Fruit fly (Drosophila melanogaster) whole organism, embryonic: ENCODE measurements around the gene CG6983.
A peak's percentile ranks its signal among the peaks of the same experiment; 100 is the strongest.

Source experiments
- Atf-2 ChIP-seq: fragments of 200-800 bp; sonication (Bioruptor generic); optimal IDR thresholded peaks from 2 replicates; lab custom pipeline; 2016; ENCODE audit warnings: missing biosample characterization, missing genetic modification characterization
- CG10209 ChIP-seq: fragments of 200-800 bp; sonication (Bioruptor generic); optimal IDR thresholded peaks from 3 replicates; lab custom pipeline; 2017; ENCODE audit warnings: missing biosample characterization, mild to moderate bottlenecking, missing genetic modification characterization, missing genetic modification reagents
- CG11695 ChIP-seq: fragments of 200-800 bp; sonication (Bioruptor generic); IDR thresholded peaks from 3 replicates; pipeline ENCODE4 v1.3.6; 2022; ENCODE audit warnings: missing biosample characterization, missing genetic modification characterization
- CG12236 ChIP-seq: fragments of 200-800 bp; sonication (Bioruptor generic); optimal IDR thresholded peaks from 2 replicates; lab custom pipeline; 2016; ENCODE audit warnings: missing biosample characterization, missing genetic modification characterization
- CG12391 ChIP-seq: fragments of 200-800 bp; sonication (Bioruptor generic); optimal IDR thresholded peaks from 3 replicates; lab custom pipeline; 2018; ENCODE audit warnings: missing biosample characterization, mild to moderate bottlenecking, missing genetic modification characterization, moderate library complexity
- CG1602 ChIP-seq: fragments of 200-800 bp; sonication (Bioruptor generic); optimal IDR thresholded peaks from 3 replicates; lab custom pipeline; 2016; ENCODE audit warnings: missing biosample characterization, missing genetic modification characterization
- CG17186 ChIP-seq: fragments of 200-800 bp; sonication (Bioruptor generic); optimal IDR thresholded peaks from 3 replicates; lab custom pipeline; 2017; ENCODE audit warnings: missing biosample characterization, missing genetic modification reagents, missing genetic modification characterization
- CG17361 ChIP-seq: fragments of 200-800 bp; sonication (Bioruptor generic); IDR thresholded peaks from 3 replicates; pipeline ENCODE4 v1.3.6; 2022; ENCODE audit warnings: missing biosample characterization, missing genetic modification characterization
- CG18011 ChIP-seq: fragments of 200-800 bp; sonication (Bioruptor generic); optimal IDR thresholded peaks from 2 replicates; lab custom pipeline; 2017; ENCODE audit warnings: missing biosample characterization, missing genetic modification characterization, mild to moderate bottlenecking, moderate library complexity, missing genotype
- CG18599 ChIP-seq: fragments of 200-800 bp; sonication (Bioruptor generic); optimal IDR thresholded peaks from 3 replicates; lab custom pipeline; 2017; ENCODE audit warnings: missing biosample characterization, missing genetic modification characterization, mild to moderate bottlenecking, moderate library complexity, missing genetic modification reagents
- CG30431 ChIP-seq: fragments of 200-800 bp; sonication (Bioruptor generic); optimal IDR thresholded peaks from 2 replicates; lab custom pipeline; 2017; ENCODE audit warnings: missing biosample characterization, missing genetic modification characterization
- CG32772 ChIP-seq: fragments of 200-800 bp; sonication (Bioruptor generic); IDR thresholded peaks from 2 replicates; pipeline ENCODE4 v1.3.6; 2022; ENCODE audit warnings: missing biosample characterization, missing genetic modification characterization
- CG4360 ChIP-seq: fragments of 200-800 bp; sonication (Bioruptor generic); IDR thresholded peaks from 2 replicates; pipeline ENCODE4 v1.3.6; 2022; ENCODE audit warnings: missing biosample characterization, missing genetic modification characterization
- CG5180 ChIP-seq: fragments of 200-800 bp; sonication (Bioruptor generic); optimal IDR thresholded peaks from 3 replicates; lab custom pipeline; 2017; ENCODE audit warnings: missing biosample characterization, missing genetic modification characterization, mild to moderate bottlenecking, moderate library complexity, missing genetic modification reagents
- CG6765 ChIP-seq: fragments of 200-800 bp; sonication (Bioruptor generic); optimal IDR thresholded peaks from 3 replicates; lab custom pipeline; 2017; ENCODE audit warnings: missing biosample characterization, mild to moderate bottlenecking, missing genetic modification characterization
- CG6854 ChIP-seq: fragments of 200-800 bp; sonication (Bioruptor generic); optimal IDR thresholded peaks from 3 replicates; lab custom pipeline; 2017; ENCODE audit warnings: missing biosample characterization, mild to moderate bottlenecking, missing genetic modification characterization
- CG7556 ChIP-seq: fragments of 200-800 bp; sonication (Bioruptor generic); optimal IDR thresholded peaks from 2 replicates; lab custom pipeline; 2017; ENCODE audit warnings: missing biosample characterization, mild to moderate bottlenecking, missing genetic modification characterization
- CG9437 ChIP-seq: fragments of 200-800 bp; sonication (Bioruptor generic); optimal IDR thresholded peaks from 2 replicates; lab custom pipeline; 2018; ENCODE audit warnings: missing biosample characterization, mild to moderate bottlenecking, missing genetic modification characterization
- CG9932 ChIP-seq: fragments of 200-800 bp; sonication (Bioruptor generic); IDR thresholded peaks from 2 replicates; pipeline ENCODE4 v1.3.6; 2022; ENCODE audit warnings: missing biosample characterization, missing genetic modification characterization
- Camta ChIP-seq: fragments of 200-800 bp; sonication (Bioruptor generic); optimal IDR thresholded peaks from 2 replicates; lab custom pipeline; 2016; ENCODE audit warnings: missing biosample characterization, missing genetic modification characterization
- CoRest ChIP-seq: fragments of 200-800 bp; sonication (Bioruptor generic); optimal IDR thresholded peaks from 3 replicates; lab custom pipeline; 2018; ENCODE audit warnings: missing biosample characterization, mild to moderate bottlenecking, missing genetic modification characterization, moderate library complexity
- Deaf1 ChIP-seq: fragments of 200-800 bp; optimal IDR thresholded peaks from 3 replicates; lab custom pipeline; 2019; ENCODE audit warnings: missing biosample characterization, mild to moderate bottlenecking, missing genetic modification characterization, moderate library complexity
- Dip3 ChIP-seq: fragments of 200-800 bp; sonication (Bioruptor generic); optimal IDR thresholded peaks from 3 replicates; lab custom pipeline; 2016; ENCODE audit warnings: missing biosample characterization, missing genetic modification characterization
- Eip74EF ChIP-seq, 2 experiments: fragments of 200-800 bp in 1 of 2; fragments of >200 bp in 1 of 2; sonication (Bioruptor generic) in 1 of 2; optimal IDR thresholded peaks; 2 replicates each; lab custom pipeline; 2017 to 2019; ENCODE audit warnings: missing biosample characterization in 2 of 2, missing genetic modification characterization in 2 of 2, mild to moderate bottlenecking in 1 of 2, moderate library complexity in 1 of 2
- H15 ChIP-seq: fragments of 200-800 bp; sonication (Bioruptor generic); IDR thresholded peaks from 3 replicates; pipeline ENCODE4 v1.3.6; 2022; ENCODE audit warnings: missing biosample characterization, missing genetic modification characterization
- HHEX ChIP-seq: fragments of 200-800 bp; sonication (Bioruptor generic); optimal IDR thresholded peaks from 3 replicates; lab custom pipeline; 2017; ENCODE audit warnings: missing biosample characterization, mild to moderate bottlenecking, missing genetic modification characterization, missing genetic modification reagents
- Nf-YA ChIP-seq: fragments of 200-800 bp; sonication (Bioruptor generic); IDR thresholded peaks from 2 replicates; pipeline ENCODE4 v1.3.6; 2022; ENCODE audit warnings: missing biosample characterization, missing genetic modification characterization
- Oli ChIP-seq: fragments of 200-800 bp; sonication (Bioruptor generic); optimal IDR thresholded peaks from 2 replicates; lab custom pipeline; 2018; ENCODE audit warnings: missing biosample characterization, mild to moderate bottlenecking, missing genetic modification characterization, moderate library complexity
- Rx ChIP-seq: fragments of 200-800 bp; sonication (Bioruptor generic); IDR thresholded peaks from 2 replicates; pipeline ENCODE4 v1.3.6; 2022; ENCODE audit warnings: missing biosample characterization, missing genetic modification characterization
- Six4 ChIP-seq: fragments of 200-800 bp; sonication (Bioruptor generic); optimal IDR thresholded peaks from 2 replicates; lab custom pipeline; 2016; ENCODE audit warnings: missing biosample characterization, missing genetic modification characterization
- Sox102F ChIP-seq: fragments of 200-800 bp; sonication (Bioruptor generic); optimal IDR thresholded peaks from 2 replicates; lab custom pipeline; 2018; ENCODE audit warnings: missing biosample characterization, mild to moderate bottlenecking, missing genetic modification characterization, moderate library complexity
- Ssrp ChIP-seq: fragments of 200-800 bp; sonication (Bioruptor generic); optimal IDR thresholded peaks from 2 replicates; lab custom pipeline; 2018; ENCODE audit warnings: missing biosample characterization, mild to moderate bottlenecking, missing genetic modification characterization, moderate library complexity
- TFAM ChIP-seq: fragments of 200-800 bp; sonication (Bioruptor generic); optimal IDR thresholded peaks from 2 replicates; lab custom pipeline; 2017; ENCODE audit warnings: missing biosample characterization, missing genetic modification characterization, inconsistent platforms
- Xbp1 ChIP-seq: fragments of 200-800 bp; sonication (Bioruptor generic); optimal IDR thresholded peaks from 3 replicates; lab custom pipeline; 2016; ENCODE audit warnings: missing biosample characterization, mild to moderate bottlenecking, missing genetic modification characterization
- ab ChIP-seq: fragments of 200-800 bp; sonication (Bioruptor generic); optimal IDR thresholded peaks from 2 replicates; lab custom pipeline; 2016; ENCODE audit warnings: missing biosample characterization, missing genetic modification characterization
- ase ChIP-seq: fragments of 200-800 bp; sonication (Bioruptor generic); IDR thresholded peaks from 3 replicates; pipeline ENCODE4 v1.3.6; 2022; ENCODE audit warnings: missing biosample characterization, missing genetic modification characterization
- chm ChIP-seq: fragments of 200-800 bp; sonication (Bioruptor generic); IDR thresholded peaks from 2 replicates; pipeline ENCODE4 v1.3.6; 2022; ENCODE audit warnings: missing biosample characterization, missing genetic modification characterization
- fd3F ChIP-seq: fragments of 200-800 bp; sonication (Bioruptor generic); optimal IDR thresholded peaks from 2 replicates; lab custom pipeline; 2018; ENCODE audit warnings: missing biosample characterization, mild to moderate bottlenecking, missing genetic modification characterization, moderate library complexity
- fu2 ChIP-seq: fragments of 200-800 bp; sonication (Bioruptor generic); optimal IDR thresholded peaks from 2 replicates; lab custom pipeline; 2016; ENCODE audit warnings: missing biosample characterization, missing genetic modification characterization
- gem ChIP-seq: fragments of 200-800 bp; sonication (Bioruptor generic); optimal IDR thresholded peaks from 2 replicates; lab custom pipeline; 2019; ENCODE audit warnings: missing biosample characterization, mild to moderate bottlenecking, missing genetic modification characterization, moderate library complexity
- klu ChIP-seq: fragments of 200-800 bp; sonication (Bioruptor generic); IDR thresholded peaks from 2 replicates; pipeline ENCODE4 v1.3.6; 2022; ENCODE audit warnings: missing biosample characterization, missing genetic modification characterization
- nau ChIP-seq: fragments of 200-800 bp; sonication (Bioruptor generic); optimal IDR thresholded peaks from 3 replicates; lab custom pipeline; 2017; ENCODE audit warnings: missing biosample characterization, mild to moderate bottlenecking, missing genetic modification characterization, missing genetic modification reagents
- nerfin-1 ChIP-seq: fragments of 200-800 bp; sonication (Bioruptor generic); optimal IDR thresholded peaks from 3 replicates; lab custom pipeline; 2019; ENCODE audit warnings: missing biosample characterization, mild to moderate bottlenecking, missing genetic modification characterization, moderate library complexity
- nmo ChIP-seq: fragments of 200-800 bp; sonication (Bioruptor generic); optimal IDR thresholded peaks from 2 replicates; lab custom pipeline; 2018; ENCODE audit warnings: missing biosample characterization, mild to moderate bottlenecking, missing genetic modification characterization, moderate library complexity
- psq ChIP-seq: fragments of 200-800 bp; sonication (Bioruptor generic); optimal IDR thresholded peaks from 2 replicates; lab custom pipeline; 2017; ENCODE audit warnings: missing biosample characterization, missing genetic modification characterization
- row ChIP-seq: fragments of 200-800 bp; sonication (Bioruptor generic); IDR thresholded peaks from 3 replicates; pipeline ENCODE4 v1.3.6; 2022; ENCODE audit warnings: missing biosample characterization, missing genetic modification characterization
- sisA ChIP-seq: fragments of 200-800 bp; sonication (Bioruptor generic); IDR thresholded peaks from 2 replicates; pipeline ENCODE4 v1.3.6; 2022; ENCODE audit warnings: missing biosample characterization, missing genetic modification characterization
- stc ChIP-seq: fragments of 200-800 bp; sonication (Bioruptor generic); IDR thresholded peaks from 2 replicates; pipeline ENCODE4 v1.3.6; 2022; ENCODE audit warnings: missing biosample characterization, missing genetic modification characterization
- vnd ChIP-seq: fragments of 200-800 bp; sonication (Bioruptor generic); IDR thresholded peaks from 3 replicates; pipeline ENCODE4 v1.3.6; 2022; ENCODE audit warnings: missing biosample characterization, missing genetic modification characterization; ENCODE audit not compliant: partially characterized antibody
- yki ChIP-seq: fragments of >200 bp; optimal IDR thresholded peaks from 3 replicates; lab custom pipeline; 2018

CG6983 gene

DNA sequence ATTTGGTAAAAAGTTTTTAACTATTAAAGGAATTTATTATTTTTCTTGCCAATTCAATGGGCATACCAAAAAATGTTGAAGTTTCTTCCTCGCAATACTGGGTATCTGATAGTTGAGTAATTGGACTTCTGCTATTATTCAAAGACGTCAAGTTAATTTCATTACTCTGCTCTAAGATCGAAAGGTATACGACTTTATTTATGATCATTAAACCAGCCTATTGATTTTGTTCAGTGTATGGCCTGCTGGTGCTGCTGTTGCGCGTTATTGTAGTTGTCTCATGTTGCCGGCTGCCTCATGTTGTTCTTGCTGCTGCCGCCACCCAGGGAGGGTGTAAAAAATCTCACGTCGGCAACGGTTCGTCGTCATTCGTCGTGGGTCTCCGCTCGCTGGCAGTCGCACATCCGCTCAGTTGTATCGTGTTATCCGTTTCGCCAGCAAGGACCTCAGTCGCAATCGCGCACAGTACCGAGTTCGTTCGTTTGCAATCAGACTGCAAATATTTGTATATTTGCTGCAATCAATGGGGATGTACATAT is 53.5 kb downstream of the CG6983 start, which contains the start of gene CG7120 (continued):
- TF ChIP-seq Dip3 (GFP tag; lab: Kevin White, UChicago) (peak; percentile 38), row (GFP tag; lab: Robert Waterston, UW) (peak; percentile 54), CG11695 (peak; percentile 44; the same call in 2 of the 3 replicates), Rx (0 out of 2 replicates have a peak, but pooled peaks have one; percentile 16), CG17186 (GFP tag; lab: Kevin White, UChicago) (no peak), H15 (GFP tag; lab: Robert Waterston, UW) (no peak), klu (no peak), HHEX (peak; percentile 1), CG6765 (GFP tag; lab: Kevin White, UChicago) (no peak), Atf-2 (GFP tag; lab: Kevin White, UChicago) (peak; percentile 61), CG5180 (GFP tag; lab: Kevin White, UChicago) (peak; percentile 15), CG9437 (GFP tag; lab: Kevin White, UChicago) (peak; percentile 54), psq (no peak), chm (peak; percentile 47; the same call in 1 of the 2 replicates), Nf-YA (GFP tag; lab: Robert Waterston, UW) (no peak), CG32772 (GFP tag; lab: Robert Waterston, UW) (no peak), CG7556 (GFP tag; lab: Kevin White, UChicago) (peak; percentile 49), Oli (peak; percentile 67), sisA (GFP tag; lab: Robert Waterston, UW) (0 out of 2 replicates have a peak, but pooled peaks have one; percentile 25), Deaf1 (tag; lab: Kevin White, UChicago) (peak; percentile 97), CG9932 (GFP tag; lab: Robert Waterston, UW) (no peak; the same call in 1 of the 2 replicates), CoRest (tag; lab: Kevin White, UChicago) (peak; percentile 44), gem (tag; lab: Kevin White, UChicago) (peak; percentile 63), CG12236 (no peak), CG17361 (GFP tag; lab: Robert Waterston, UW) (peak; percentile 76), Ssrp (tag; lab: Kevin White, UChicago) (peak; percentile 50), CG30431 (GFP tag; lab: Kevin White, UChicago) (peak; percentile 36), yki (lab: Kevin White, UChicago) (no peak), nmo (peak; percentile 70), ab (GFP tag; lab: Kevin White, UChicago) (no peak), fd3F (GFP tag; lab: Kevin White, UChicago) (peak; percentile 13), stc (GFP tag; lab: Robert Waterston, UW) (no peak), nerfin-1 (tag; lab: Kevin White, UChicago) (peak; percentile 65), CG18599 (GFP tag; lab: Kevin White, UChicago) (peak; percentile 52), CG1602 (GFP tag; lab: Kevin White, UChicago) (peak; percentile 39), CG4360 (GFP tag; lab: Robert Waterston, UW) (peak; percentile 53), Six4 (GFP tag; lab: Kevin White, UChicago) (peak; percentile 53), Camta (GFP tag; lab: Kevin White, UChicago) (peak; percentile 1), CG6854 (no peak), ase (GFP tag; lab: Robert Waterston, UW) (0 out of 3 replicates have a peak, but pooled peaks have one; percentile 49), CG10209 (GFP tag; lab: Kevin White, UChicago) (peak; percentile 52), CG18011 (peak; percentile 10), Eip74EF (GFP tag; optimal IDR thresholded peaks at IDR 0.05; lab: Kevin White, UChicago) (peak in 1 of 2 experiments; percentile 47), Xbp1 (peak; percentile 49), Sox102F (peak; percentile 59), nau (no peak), fu2 (GFP tag; lab: Kevin White, UChicago) (no peak), vnd (GFP tag; lab: Robert Waterston, UW) (no peak), CG12391 (tag; lab: Kevin White, UChicago) (peak; percentile 58), TFAM (GFP tag; lab: Kevin White, UChicago) (no peak)
